Worm (Caenorhabditis elegans) whole organism, midembryonic: ENCODE measurements around the gene srw-43.
"Not testable (repeated sequence)": the region's sequence is repeated elsewhere in the genome, so short reads cannot be mapped to it uniquely, and the experiment has no call there.

Source experiments
- T22C8.4 ChIP-seq: fragments of 200-800 bp; sonication (Bioruptor generic); IDR thresholded peaks from 2 replicates; pipeline ENCODE4 v1.3.6; 2022; ENCODE audit warnings: missing genetic modification characterization, missing compliant biosample characterization
- cog-1 ChIP-seq: sonication (generic microtip); optimal IDR thresholded peaks from 2 replicates; lab custom pipeline; 2016; ENCODE audit warnings: missing genetic modification characterization, missing compliant biosample characterization
- flt-1 ChIP-seq: fragments of 200-800 bp; sonication (Bioruptor generic); IDR thresholded peaks from 2 replicates; pipeline ENCODE4 v1.3.6; 2022; ENCODE audit warnings: missing genetic modification characterization, missing compliant biosample characterization
- klf-2 ChIP-seq: fragments of 200-800 bp; sonication (Bioruptor generic); conservative IDR thresholded peaks from 2 replicates; pipeline ENCODE4 v1.3.6; 2022; ENCODE audit warnings: missing genetic modification reagents, missing genetic modification characterization, missing compliant biosample characterization
- med-1 ChIP-seq: sonication (generic microtip); optimal IDR thresholded peaks from 2 replicates; lab custom pipeline; 2017; ENCODE audit warnings: missing genetic modification characterization, mild to moderate bottlenecking, missing compliant biosample characterization, antibody characterized with exemption, missing genetic modification reagents; ENCODE audit not compliant: insufficient read depth
- ref-1 ChIP-seq: fragments of 200-800 bp; sonication (Bioruptor generic); conservative IDR thresholded peaks from 2 replicates; pipeline ENCODE4 v1.3.6; 2022; ENCODE audit warnings: missing genetic modification reagents, missing genetic modification characterization, missing compliant biosample characterization
- tab-1 ChIP-seq: fragments of 200-800 bp; sonication (Bioruptor generic); IDR thresholded peaks from 2 replicates; pipeline ENCODE4 v1.3.6; 2022; ENCODE audit warnings: missing genetic modification characterization, missing compliant biosample characterization
- ztf-23 ChIP-seq: fragments of 200-800 bp; sonication (Bioruptor generic); IDR thresholded peaks from 2 replicates; pipeline ENCODE4 v1.3.6; 2022; ENCODE audit warnings: missing genetic modification reagents, missing genetic modification characterization, missing compliant biosample characterization
- ztf-29 ChIP-seq: fragments of 200-800 bp; sonication (Bioruptor generic); IDR thresholded peaks from 2 replicates; pipeline ENCODE4 v1.3.6; 2022; ENCODE audit warnings: missing genetic modification reagents, missing genetic modification characterization, missing compliant biosample characterization

Gene srw-43

DNA sequence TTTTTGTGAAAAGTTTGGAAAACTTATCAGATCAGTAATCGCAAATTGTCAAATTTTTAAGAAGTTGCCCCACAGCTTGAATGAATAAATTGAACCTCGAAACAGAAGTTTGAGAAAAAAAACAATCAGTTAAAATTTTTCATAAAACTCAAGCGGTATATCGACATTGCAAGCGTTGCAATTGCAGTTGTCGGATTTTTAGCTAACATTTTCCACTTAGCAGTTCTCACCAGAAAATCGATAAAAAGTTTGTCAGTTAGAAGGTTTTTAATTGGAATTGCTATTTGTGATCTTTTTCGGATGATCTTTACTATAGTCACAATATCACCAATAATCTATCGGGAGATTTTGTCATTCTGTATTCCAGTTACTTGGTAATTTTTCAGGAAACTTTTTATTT is at the start of gene srw-43:
Gene srw-43 (plus strand): TSS at position 301 of the 400 bp plus-strand sequence.
- no peak for TF ChIP-seq cog-1 (tag; lab: Kevin White, UChicago)
- no peak for TF ChIP-seq tab-1 (GFP tag; lab: Robert Waterston, UW)
- TF ChIP-seq klf-2 (GFP tag; lab: Robert Waterston, UW): no peak
- no peak for TF ChIP-seq flt-1 (GFP tag; lab: Robert Waterston, UW)
- no peak for TF ChIP-seq med-1
- TF ChIP-seq ztf-23 (GFP tag; lab: Robert Waterston, UW): no peak
- TF ChIP-seq ref-1 (GFP tag; lab: Robert Waterston, UW): no peak
- TF ChIP-seq ztf-29 (GFP tag; lab: Robert Waterston, UW): no peak
- TF ChIP-seq T22C8.4 (GFP tag; lab: Robert Waterston, UW): no peak

DNA sequence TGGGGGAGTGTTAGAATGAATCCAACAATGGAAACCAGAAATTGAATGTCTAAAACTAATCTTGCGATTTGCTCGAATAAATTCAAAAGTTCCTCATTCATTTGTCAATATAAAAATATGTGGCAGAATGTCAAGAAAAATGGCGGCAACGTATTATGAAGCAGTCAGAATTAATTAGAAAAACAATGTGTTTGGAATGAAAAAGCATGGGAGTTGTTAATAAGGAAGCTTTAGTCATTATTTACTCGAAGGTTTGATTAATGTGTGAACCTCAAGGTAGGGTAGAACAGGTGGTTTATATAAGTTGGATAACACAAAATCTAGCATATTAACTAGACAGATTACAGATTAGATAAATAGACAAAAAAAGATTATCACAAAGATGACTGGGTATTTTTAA is 47.6 kb upstream of the srw-43 start, which contains the start of gene srw-76:
Gene srw-76 (minus strand): TSS at position 101 of the 400 bp plus-strand sequence.
- TF ChIP-seq cog-1 (tag; lab: Kevin White, UChicago) (no peak), ztf-29 (GFP tag; lab: Robert Waterston, UW) (no peak), klf-2 (GFP tag; lab: Robert Waterston, UW) (no peak), ztf-23 (GFP tag; lab: Robert Waterston, UW) (no peak), ref-1 (GFP tag; lab: Robert Waterston, UW) (no peak), med-1 (no peak), T22C8.4 (GFP tag; lab: Robert Waterston, UW) (no peak)

DNA sequence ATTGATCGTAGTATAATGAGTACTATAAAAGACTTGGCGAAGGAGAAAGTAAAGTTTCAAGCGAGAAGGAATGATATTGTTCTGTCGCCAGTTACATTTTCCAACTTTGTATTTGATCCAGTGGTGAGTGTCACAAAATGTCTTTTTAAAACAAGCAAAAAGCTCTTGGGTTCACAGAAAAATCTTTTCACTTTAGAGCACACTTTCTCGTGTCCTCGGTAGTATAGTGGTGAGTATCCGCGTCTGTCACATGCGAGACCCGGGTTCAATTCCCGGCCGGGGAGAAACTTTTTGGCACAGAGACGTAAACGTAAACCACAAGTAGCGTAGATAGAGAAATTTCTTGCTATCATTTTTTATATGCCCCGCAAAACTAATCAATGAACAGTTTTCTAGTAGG is 45.5 kb upstream of the srw-43 start:
- TF ChIP-seq tab-1 (GFP tag; lab: Robert Waterston, UW): no peak
- no peak for TF ChIP-seq flt-1 (GFP tag; lab: Robert Waterston, UW)
- TF ChIP-seq ztf-23 (GFP tag; lab: Robert Waterston, UW): no peak
- TF ChIP-seq cog-1 (tag; lab: Kevin White, UChicago): no peak
- no peak for TF ChIP-seq ztf-29 (GFP tag; lab: Robert Waterston, UW)
- TF ChIP-seq med-1: no peak
- TF ChIP-seq ref-1 (GFP tag; lab: Robert Waterston, UW): no peak
- TF ChIP-seq klf-2 (GFP tag; lab: Robert Waterston, UW): no peak
- no peak for TF ChIP-seq T22C8.4 (GFP tag; lab: Robert Waterston, UW)

ce11 chrV:16643558-16643957 is 42.3 kb upstream of the srw-43 start, which contains the start of gene srw-77:
Gene srw-77, minus strand, starts transcription at chrV:16643658.
- TF ChIP-seq T22C8.4 (GFP tag; lab: Robert Waterston, UW): no peak
- TF ChIP-seq tab-1 (GFP tag; lab: Robert Waterston, UW): no peak
- no peak for TF ChIP-seq ref-1 (GFP tag; lab: Robert Waterston, UW)
- TF ChIP-seq cog-1 (tag; lab: Kevin White, UChicago): no peak
- TF ChIP-seq klf-2 (GFP tag; lab: Robert Waterston, UW): no peak
- TF ChIP-seq ztf-29 (GFP tag; lab: Robert Waterston, UW): no peak
- TF ChIP-seq med-1: no peak
- no peak for TF ChIP-seq flt-1 (GFP tag; lab: Robert Waterston, UW)
- no peak for TF ChIP-seq ztf-23 (GFP tag; lab: Robert Waterston, UW)

DNA sequence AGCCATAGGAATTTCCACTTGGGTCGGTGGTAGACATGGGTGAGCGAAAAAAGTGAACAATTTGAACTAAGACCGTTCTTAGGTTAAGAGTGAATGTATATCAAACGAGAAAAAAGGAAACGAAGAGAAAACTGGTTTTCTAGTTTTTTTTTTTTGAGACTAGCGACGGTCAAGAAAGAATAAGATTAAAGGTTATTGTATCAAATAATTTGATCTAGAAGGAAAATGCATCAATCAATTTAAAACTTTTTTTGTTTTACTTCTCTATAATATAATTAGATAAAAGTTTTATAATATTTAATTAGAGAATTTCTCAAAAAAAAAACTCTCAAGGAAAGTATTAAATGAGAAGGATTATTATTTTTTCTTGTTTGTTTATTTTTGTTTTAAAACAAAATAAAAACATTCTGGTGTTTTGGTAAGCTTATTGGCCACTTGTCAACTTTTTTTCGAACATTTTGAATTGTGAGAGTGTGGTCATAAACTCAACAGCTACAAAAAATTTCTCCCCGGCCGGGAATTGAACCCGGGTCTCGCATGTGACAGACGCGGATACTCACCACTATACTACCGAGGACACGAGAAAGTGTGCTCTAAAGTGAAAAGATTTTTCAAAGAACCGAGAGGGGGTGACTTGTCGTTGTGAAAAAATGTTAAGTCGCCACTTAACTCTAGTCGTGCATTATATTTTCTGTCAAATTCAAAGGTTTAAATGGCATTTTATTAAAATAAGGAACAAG is 40.5 kb upstream of the srw-43 start, which contains the start of gene W06G6.17:
Gene W06G6.17 (minus strand): TSS at position 51 of the 740 bp plus-strand sequence.
- no peak for TF ChIP-seq med-1

- no peak for TF ChIP-seq ztf-23 (GFP tag; lab: Robert Waterston, UW)
- TF ChIP-seq ref-1 (GFP tag; lab: Robert Waterston, UW): no peak
- TF ChIP-seq med-1: no peak
- no peak for TF ChIP-seq cog-1 (tag; lab: Kevin White, UChicago)
- no peak for TF ChIP-seq klf-2 (GFP tag; lab: Robert Waterston, UW)
- TF ChIP-seq ztf-29 (GFP tag; lab: Robert Waterston, UW): no peak
- TF ChIP-seq flt-1 (GFP tag; lab: Robert Waterston, UW): no peak
- TF ChIP-seq tab-1 (GFP tag; lab: Robert Waterston, UW): no peak
- no peak for TF ChIP-seq T22C8.4 (GFP tag; lab: Robert Waterston, UW)
Measured at ce11 chrV:16646372-16646771, 39.5 kb upstream of the srw-43 start, which contains the start of gene W06G6.9. Gene W06G6.9, minus strand, starts transcription at chrV:16646472.

DNA sequence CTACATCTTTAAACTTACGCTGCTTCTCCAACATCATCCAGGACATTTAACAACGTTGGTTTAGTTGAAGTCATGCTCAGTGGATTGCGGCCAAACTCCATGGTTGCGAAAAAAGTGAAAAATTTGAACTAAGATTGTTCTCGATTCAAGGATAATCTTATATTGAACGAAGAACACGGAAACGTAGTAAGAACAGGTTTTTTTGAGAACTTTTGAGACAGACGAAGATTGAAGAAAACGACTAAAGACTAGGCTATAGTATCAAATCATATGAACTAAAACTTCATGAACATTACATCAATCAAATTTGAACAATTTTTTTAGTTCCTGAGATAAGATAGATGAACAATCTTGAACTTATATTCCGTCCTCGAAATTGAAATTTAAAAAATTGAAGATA is 38.7 kb upstream of the srw-43 start, which contains the start of gene W06G6.10:
Gene W06G6.10 (minus strand): TSS at position 101 of the 400 bp plus-strand sequence.
- TF ChIP-seq med-1: no peak
- no peak for TF ChIP-seq ztf-29 (GFP tag; lab: Robert Waterston, UW)
- TF ChIP-seq tab-1 (GFP tag; lab: Robert Waterston, UW): no peak
- no peak for TF ChIP-seq ref-1 (GFP tag; lab: Robert Waterston, UW)
- no peak for TF ChIP-seq T22C8.4 (GFP tag; lab: Robert Waterston, UW)

ce11 chrV:16648317-16649018 is 37.4 kb upstream of the srw-43 start, which contains the start of gene W06G6.20:
Gene W06G6.20, minus strand, starts transcription at chrV:16648367.
- TF ChIP-seq T22C8.4 (GFP tag; lab: Robert Waterston, UW) (no peak), ref-1 (GFP tag; lab: Robert Waterston, UW) (no peak), ztf-23 (GFP tag; lab: Robert Waterston, UW) (no peak)

- not testable (repeated sequence) for TF ChIP-seq ztf-23, ref-1, ztf-29 (GFP tag; lab: Robert Waterston, UW)
Measured at ce11 chrV:16649200-16649599, 36.6 kb upstream of the srw-43 start, which contains the start of gene W06G6.11. Gene W06G6.11, minus strand, starts transcription at chrV:16649300.
